Worm (Caenorhabditis elegans): ENCODE data around the gene rps-12.

Gene rps-12

ce11 chrIII:5635179-5635578 lies 43.9 kb upstream of the rps-12 start, which contains the start of gene ckk-1:
Gene ckk-1 (plus strand): TSS chrIII:5635479.
- TF ChIP-seq drap-1 (GFP tag; optimal IDR thresholded peaks at IDR 0.05): no peak
- no peak for TF ChIP-seq ceh-39 (tag; optimal IDR thresholded peaks at IDR 0.05)
- no peak for TF ChIP-seq nhr-12 (tag; optimal IDR thresholded peaks at IDR 0.05)
- TF ChIP-seq unc-62 (GFP tag; optimal IDR thresholded peaks at IDR 0.05): no peak
- TF ChIP-seq mep-1 (tag; optimal IDR thresholded peaks at IDR 0.05): no peak
- TF ChIP-seq ceh-43 (GFP tag; optimal IDR thresholded peaks at IDR 0.05): no peak

ce11 chrIII:5639893-5640292 lies 39.2 kb upstream of the rps-12 start:
- TF ChIP-seq ces-1 (GFP tag; optimal IDR thresholded peaks at IDR 0.05) (peak; percentile 32), elt-3 (tag; optimal IDR thresholded peaks at IDR 0.05) (no peak), sem-2 (GFP tag; optimal IDR thresholded peaks at IDR 0.05) (no peak)

- TF ChIP-seq unc-120 (tag; optimal IDR thresholded peaks at IDR 0.05; ENCODE audit: poor library complexity, severe bottlenecking): peak; percentile 2
- TF ChIP-seq snpc-4 (tag; optimal IDR thresholded peaks at IDR 0.05): no peak
Measured at ce11 chrIII:5642692-5643091, 36.4 kb upstream of the rps-12 start.

- TF ChIP-seq mep-1 (tag; optimal IDR thresholded peaks at IDR 0.05): no peak
- no peak for TF ChIP-seq ceh-43 (GFP tag; optimal IDR thresholded peaks at IDR 0.05)
- TF ChIP-seq ces-1 (GFP tag; optimal IDR thresholded peaks at IDR 0.05): no peak
- no peak for TF ChIP-seq blmp-1 (tag; optimal IDR thresholded peaks at IDR 0.05)
- TF ChIP-seq pha-4 (tag; optimal IDR thresholded peaks at IDR 0.05): no peak
- no peak for TF ChIP-seq lin-32 (GFP tag; optimal IDR thresholded peaks at IDR 0.05)
- TF ChIP-seq drap-1 (GFP tag; optimal IDR thresholded peaks at IDR 0.05): no peak
- no peak for TF ChIP-seq sptf-1 (tag; optimal IDR thresholded peaks at IDR 0.05)
- TF ChIP-seq zip-8 (tag; optimal IDR thresholded peaks at IDR 0.05): no peak
- TF ChIP-seq bed-3 (GFP tag; optimal IDR thresholded peaks at IDR 0.05): no peak
- TF ChIP-seq unc-120 (tag; optimal IDR thresholded peaks at IDR 0.05; ENCODE audit: poor library complexity, severe bottlenecking): no peak
- TF ChIP-seq nhr-237 (tag; optimal IDR thresholded peaks at IDR 0.05): no peak
- no peak for TF ChIP-seq lin-13 (tag; optimal IDR thresholded peaks at IDR 0.05)
Measured at ce11 chrIII:5653692-5654105, 25.4 kb upstream of the rps-12 start.

- no peak for TF ChIP-seq ceh-39 (tag; optimal IDR thresholded peaks at IDR 0.05)
- no peak for TF ChIP-seq drap-1 (GFP tag; optimal IDR thresholded peaks at IDR 0.05)
- no peak for TF ChIP-seq nhr-2 (tag; optimal IDR thresholded peaks at IDR 0.05)
- TF ChIP-seq unc-62 (GFP tag; optimal IDR thresholded peaks at IDR 0.05): no peak
- no peak for TF ChIP-seq hlh-1 (tag; optimal IDR thresholded peaks at IDR 0.05)
- no peak for TF ChIP-seq ceh-43 (GFP tag; optimal IDR thresholded peaks at IDR 0.05)
- no peak for TF ChIP-seq elt-1 (tag; optimal IDR thresholded peaks at IDR 0.05; ENCODE audit: borderline replicate concordance, insufficient read depth)
- TF ChIP-seq sptf-1 (tag; optimal IDR thresholded peaks at IDR 0.05): no peak
- TF ChIP-seq lin-32 (GFP tag; optimal IDR thresholded peaks at IDR 0.05): no peak
- no peak for TF ChIP-seq zip-8 (tag; optimal IDR thresholded peaks at IDR 0.05)
Measured at ce11 chrIII:5656941-5657340, 22.2 kb upstream of the rps-12 start, which contains the start of gene sdz-21. Gene sdz-21 (minus strand): TSS chrIII:5657041.

ce11 chrIII:5660976-5661375 lies 18.1 kb upstream of the rps-12 start, which contains the start of gene F54E7.6:
Gene F54E7.6 (minus strand): TSS chrIII:5661085.
- TF ChIP-seq ham-2 (GFP tag; optimal IDR thresholded peaks at IDR 0.05): peak; percentile 42
- peak; percentile 99 for TF ChIP-seq zip-8 (tag; optimal IDR thresholded peaks at IDR 0.05)
- no peak for TF ChIP-seq unc-39 (tag; optimal IDR thresholded peaks at IDR 0.05)
- TF ChIP-seq nhr-28 (tag; optimal IDR thresholded peaks at IDR 0.05): no peak
- TF ChIP-seq nhr-76 (tag; optimal IDR thresholded peaks at IDR 0.05): no peak
- TF ChIP-seq bed-3 (GFP tag; optimal IDR thresholded peaks at IDR 0.05): no peak
- TF ChIP-seq elt-1 (tag; optimal IDR thresholded peaks at IDR 0.05; ENCODE audit: borderline replicate concordance, insufficient read depth): no peak
- no peak for TF ChIP-seq sptf-1 (tag; optimal IDR thresholded peaks at IDR 0.05)

ce11 chrIII:5663521-5663920 lies 15.6 kb upstream of the rps-12 start:
- TF ChIP-seq zip-8 (tag; optimal IDR thresholded peaks at IDR 0.05) (no peak), ceh-83 (GFP tag; optimal IDR thresholded peaks at IDR 0.05) (no peak)
